Worm (Caenorhabditis elegans): ENCODE data around the gene K07B1.4.

K07B1.4 gene

DNA sequence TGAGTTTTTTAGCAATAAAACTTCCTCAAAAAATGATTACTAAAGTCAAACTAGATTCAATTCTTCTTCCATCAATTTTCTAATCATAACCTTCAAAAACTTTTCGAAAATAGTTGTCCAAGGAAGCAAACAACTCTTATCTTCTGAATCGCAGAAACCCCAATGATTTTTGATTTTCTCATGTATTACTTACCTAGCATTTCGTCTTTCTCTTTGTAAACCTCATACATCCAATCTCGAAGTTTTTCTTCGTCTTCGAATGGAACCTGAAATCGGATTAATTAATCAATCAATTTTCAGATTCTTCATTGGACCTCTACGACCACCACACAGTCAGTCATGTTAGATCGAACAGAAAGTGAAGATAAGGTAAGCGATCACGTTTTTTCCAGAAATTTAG, at the start of gene K07B1.4:
K07B1.4 (plus strand) TSS at position 301 of the 400 bp plus-strand sequence.
- TF ChIP-seq unc-62 (GFP tag; optimal IDR thresholded peaks at IDR 0.05): no peak

ce11 chrV:9282110-9282509, 46.7 kb upstream of the K07B1.4 start, which contains the start of gene hlh-10:
TSS of gene hlh-10 (minus strand) at chrV:9282210.
- no peak for TF ChIP-seq unc-62 (GFP tag; optimal IDR thresholded peaks at IDR 0.05)

- no peak for TF ChIP-seq unc-62 (GFP tag; optimal IDR thresholded peaks at IDR 0.05)
Observed at ce11 chrV:9283452-9283851, 45.3 kb upstream of the K07B1.4 start.

DNA sequence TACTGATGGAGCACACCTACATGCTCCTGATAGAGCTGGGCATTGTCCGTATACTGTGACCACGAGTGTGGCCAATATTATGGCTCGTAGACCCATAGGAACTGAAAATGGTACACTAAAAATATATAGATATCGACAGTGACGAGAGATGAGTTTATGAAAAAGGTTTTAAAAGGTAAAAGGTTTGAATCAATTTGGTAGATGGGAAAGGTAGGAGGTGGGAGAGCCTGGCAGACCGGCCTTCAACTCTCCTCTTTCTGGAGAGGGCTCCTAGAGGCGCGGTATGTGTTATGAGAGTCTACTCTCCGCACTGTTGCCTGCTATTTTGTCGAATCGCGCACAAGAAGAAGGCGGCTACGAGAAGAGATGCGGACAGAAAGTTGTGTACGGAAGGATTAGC, 41.3 kb upstream of the K07B1.4 start, which contains the start of gene lron-2:
lron-2 (minus strand) TSS at position 101 of the 400 bp plus-strand sequence.
- no peak for TF ChIP-seq unc-62 (GFP tag; optimal IDR thresholded peaks at IDR 0.05)

ce11 chrV:9291919-9292318, 36.9 kb upstream of the K07B1.4 start, which contains the start of gene ZK682.7:
TSS of gene ZK682.7 (minus strand) at chrV:9292165.
- no peak for TF ChIP-seq unc-62 (GFP tag; optimal IDR thresholded peaks at IDR 0.05)

DNA sequence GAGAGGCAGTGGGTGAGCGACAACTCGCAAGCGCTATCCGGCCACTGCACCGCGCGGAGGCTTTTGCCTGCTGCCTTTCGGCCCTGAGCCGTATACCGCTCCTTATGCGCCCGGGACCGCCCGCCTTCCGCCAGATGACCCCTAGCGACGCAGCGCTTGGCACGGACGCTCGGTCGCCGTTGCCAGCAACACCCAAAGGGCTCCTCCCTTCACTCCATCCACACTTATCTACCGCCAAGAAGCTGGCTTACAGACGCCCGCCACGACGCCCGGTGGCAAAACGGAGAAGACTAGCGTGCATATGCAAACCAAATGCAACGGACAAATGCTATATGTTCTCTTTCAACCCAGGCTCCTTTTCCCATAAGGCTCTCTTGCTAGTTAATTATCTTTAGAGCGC, 35.4 kb upstream of the K07B1.4 start:
- TF ChIP-seq unc-62 (GFP tag; optimal IDR thresholded peaks at IDR 0.05): no peak

DNA sequence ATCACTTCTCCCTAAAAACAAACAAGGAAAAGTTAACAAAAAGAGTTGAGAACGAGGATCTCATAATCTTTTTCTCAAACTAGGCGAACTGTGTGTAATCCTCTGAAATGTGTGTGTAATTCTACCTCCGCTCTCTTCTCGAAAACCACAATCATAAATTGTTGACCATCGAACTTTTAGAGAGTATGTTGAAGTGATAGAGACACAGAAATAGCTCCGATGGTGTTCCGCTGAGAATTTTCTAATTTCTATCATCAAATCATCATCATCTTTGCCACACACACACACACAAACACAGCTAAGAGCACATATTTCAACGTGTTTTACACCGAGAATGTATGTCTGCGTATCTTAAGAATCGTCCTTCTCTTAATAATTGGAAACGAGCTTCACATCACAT, 33.2 kb upstream of the K07B1.4 start:
- TF ChIP-seq unc-62 (GFP tag; optimal IDR thresholded peaks at IDR 0.05): no peak

ce11 chrV:9297332-9297731, 31.4 kb upstream of the K07B1.4 start, which contains the start of gene F44A2.5:
TSS of gene F44A2.5 (plus strand) at chrV:9297632.
- TF ChIP-seq unc-62 (GFP tag; optimal IDR thresholded peaks at IDR 0.05): no peak

DNA sequence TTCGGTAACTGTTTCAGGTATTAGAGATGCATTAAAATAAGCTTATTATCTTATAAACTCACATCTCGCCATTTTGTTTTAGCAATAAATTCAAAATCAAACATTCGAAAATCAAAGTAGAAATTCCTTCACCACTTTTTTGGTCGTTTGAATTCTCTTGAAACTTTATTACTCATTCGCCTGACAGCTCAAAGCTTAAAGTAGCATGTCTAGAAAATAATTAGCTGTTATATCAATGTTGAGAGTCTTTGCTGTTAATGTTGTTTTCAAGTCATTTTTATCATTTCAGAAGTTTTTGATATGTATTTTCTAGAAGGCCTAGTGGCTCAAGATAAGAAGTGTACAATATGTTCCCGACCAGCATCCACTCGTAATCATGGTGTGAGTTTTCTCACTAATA, 25.7 kb upstream of the K07B1.4 start, which contains the start of gene nhr-39:
nhr-39 (plus strand) TSS at position 301 of the 400 bp plus-strand sequence.
- TF ChIP-seq unc-62 (GFP tag; optimal IDR thresholded peaks at IDR 0.05): no peak

ce11 chrV:9305116-9305515, 23.7 kb upstream of the K07B1.4 start, which contains the start of gene F44A2.3:
TSS of gene F44A2.3 (plus strand) at chrV:9305416.
- no peak for TF ChIP-seq unc-62 (GFP tag; optimal IDR thresholded peaks at IDR 0.05)

- TF ChIP-seq unc-62 (GFP tag; optimal IDR thresholded peaks at IDR 0.05): no peak
Observed at ce11 chrV:9312377-9312776, 16.4 kb upstream of the K07B1.4 start.

DNA sequence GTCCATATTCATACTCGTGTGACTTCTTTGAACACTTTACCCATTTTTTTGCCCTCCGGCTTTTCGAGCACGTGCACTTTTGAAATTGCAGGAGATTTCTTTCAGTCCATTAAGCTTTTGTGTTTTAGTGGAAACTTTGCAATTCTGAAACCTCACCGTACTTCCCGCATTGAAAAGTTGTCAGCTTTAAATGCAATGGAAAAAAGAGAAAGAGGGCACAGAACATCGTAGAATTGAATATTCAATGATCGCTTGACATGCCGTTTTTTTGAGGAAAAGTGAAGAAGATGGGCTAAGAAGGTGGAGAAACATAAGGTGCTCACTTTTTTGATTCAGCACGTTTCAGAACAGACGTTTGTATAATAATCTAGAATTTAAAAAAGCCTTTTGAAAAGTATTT, 14.4 kb upstream of the K07B1.4 start:
- no peak for TF ChIP-seq unc-62 (GFP tag; optimal IDR thresholded peaks at IDR 0.05)

- no peak for TF ChIP-seq unc-62 (GFP tag; optimal IDR thresholded peaks at IDR 0.05)
Observed at ce11 chrV:9316970-9317369, 11.8 kb upstream of the K07B1.4 start.

DNA sequence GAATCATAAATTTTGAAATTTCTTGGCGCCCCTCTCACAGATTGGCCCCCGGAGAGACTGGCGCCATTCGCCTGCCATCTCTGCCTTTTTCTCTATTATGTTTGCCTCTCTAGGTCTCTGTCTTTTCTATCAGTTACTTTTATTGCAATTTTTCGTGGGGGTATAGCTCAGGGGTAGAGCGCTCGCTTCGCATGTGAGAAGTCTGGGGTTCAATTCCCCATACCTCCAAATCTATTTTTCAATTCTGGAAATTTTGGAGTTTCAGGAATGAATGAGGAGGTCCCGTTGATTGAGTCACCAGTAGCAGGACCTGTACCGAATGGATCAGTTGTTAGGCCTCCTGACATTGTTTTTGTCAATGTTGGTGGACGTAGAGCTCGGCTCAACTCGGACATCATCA, 10.7 kb upstream of the K07B1.4 start, which contains the start of gene kvs-3:
kvs-3 (plus strand) TSS at position 266 of the 400 bp plus-strand sequence.
- TF ChIP-seq unc-62 (GFP tag; optimal IDR thresholded peaks at IDR 0.05): no peak

- no peak for TF ChIP-seq unc-62 (GFP tag; optimal IDR thresholded peaks at IDR 0.05)
Observed at ce11 chrV:9321185-9321584, 7.6 kb upstream of the K07B1.4 start, which contains the start of gene F44A2.7. TSS of gene F44A2.7 (plus strand) at chrV:9321485.

- TF ChIP-seq unc-62 (GFP tag; optimal IDR thresholded peaks at IDR 0.05): no peak
Observed at ce11 chrV:9322886-9323285, 5.9 kb upstream of the K07B1.4 start, which contains the start of gene tag-153. TSS of gene tag-153 (plus strand) at chrV:9323085.

ce11 chrV:9324167-9324566, 4.6 kb upstream of the K07B1.4 start:
- no peak for TF ChIP-seq unc-62 (GFP tag; optimal IDR thresholded peaks at IDR 0.05)

- no peak for TF ChIP-seq unc-62 (GFP tag; optimal IDR thresholded peaks at IDR 0.05)
Observed at ce11 chrV:9326903-9327302, 1.9 kb upstream of the K07B1.4 start.
